Worm (Caenorhabditis elegans): Measurements from ENCODE around the gene C38C3.6.

Gene C38C3.6

ce11 chrV:1474486-1475125 is 16.8 kb downstream of the C38C3.6 start, which contains the start of the genes F53E2.2 and unc-60 (continued):
- TF ChIP-seq mab-9 (GFP tag; IDR thresholded peaks at IDR 0.05) (no peak; the same call in 1 of the 2 replicates), snpc-4 (tag; optimal IDR thresholded peaks at IDR 0.05) (no peak), nhr-85 (tag) (peak; percentile 74), hlh-17 (GFP tag; optimal IDR thresholded peaks at IDR 0.05; ENCODE audit: borderline replicate concordance) (no peak), dsc-1 (tag; optimal IDR thresholded peaks at IDR 0.05) (peak; percentile 46), zip-4 (GFP tag; optimal IDR thresholded peaks at IDR 0.05) (no peak), fkh-4 (tag; optimal IDR thresholded peaks at IDR 0.05; ENCODE audit: borderline replicate concordance) (no peak), alr-1 (tag; optimal IDR thresholded peaks at IDR 0.05; ENCODE audit: borderline replicate concordance) (no peak), blmp-1 (tag; optimal IDR thresholded peaks at IDR 0.05) (peak; percentile 49), ceh-8 (GFP tag; optimal IDR thresholded peaks at IDR 0.05) (no peak), aha-1 (tag; optimal IDR thresholded peaks at IDR 0.05) (no peak), swsn-7 (tag; optimal IDR thresholded peaks at IDR 0.05) (peak; percentile 60), mep-1 (tag; optimal IDR thresholded peaks at IDR 0.05) (peak; percentile 59), nhr-90 (tag; optimal IDR thresholded peaks at IDR 0.05; ENCODE audit: poor library complexity) (peak; percentile 25), xbp-1 (tag; optimal IDR thresholded peaks at IDR 0.05) (peak; percentile 44), grh-1 (GFP tag; IDR thresholded peaks at IDR 0.05) (no peak), mdl-1 (tag; optimal IDR thresholded peaks at IDR 0.05) (peak in 1 of 2 experiments; percentile 47), tbx-2 (tag; optimal IDR thresholded peaks at IDR 0.05) (peak; percentile 68), elt-3 (tag; optimal IDR thresholded peaks at IDR 0.05) (no peak), ceh-63 (GFP tag; optimal IDR thresholded peaks at IDR 0.05) (no peak), lin-15B (tag; optimal IDR thresholded peaks at IDR 0.05) (no peak), sup-37 (GFP tag; optimal IDR thresholded peaks at IDR 0.05) (no peak), efl-3 (GFP tag; optimal IDR thresholded peaks at IDR 0.05) (no peak), ces-1 (GFP tag; optimal IDR thresholded peaks at IDR 0.05) (no peak), egl-27 (tag; optimal IDR thresholded peaks at IDR 0.05) (peak; percentile 34 to 46), tlp-1 (tag; optimal IDR thresholded peaks at IDR 0.05) (no peak), nhr-12 (tag; optimal IDR thresholded peaks at IDR 0.05) (no peak), unc-62 (GFP tag; optimal IDR thresholded peaks at IDR 0.05) (no peak), nhr-84 (tag; optimal IDR thresholded peaks at IDR 0.05) (no peak), C16A3.4 (tag; optimal IDR thresholded peaks at IDR 0.05) (peak; percentile 35), lin-39 (tag; optimal IDR thresholded peaks at IDR 0.05) (no peak), sox-4 (tag; optimal IDR thresholded peaks at IDR 0.05) (no peak), nhr-11 (tag; optimal IDR thresholded peaks at IDR 0.05) (no peak), unc-98 (GFP tag; IDR thresholded peaks at IDR 0.05) (no peak), nhr-76 (tag; optimal IDR thresholded peaks at IDR 0.05) (no peak), F16B12.6 (tag; optimal IDR thresholded peaks at IDR 0.05) (no peak), isw-1 (GFP tag; IDR thresholded peaks at IDR 0.05) (peak; percentile 30; the same call in 1 of the 2 replicates)

- TF ChIP-seq mep-1 (tag; optimal IDR thresholded peaks at IDR 0.05) (peak; percentile 48), nhr-71 (tag; optimal IDR thresholded peaks at IDR 0.05) (peak; percentile 16), tlp-1 (tag; optimal IDR thresholded peaks at IDR 0.05) (no peak), lin-14 (GFP tag; optimal IDR thresholded peaks at IDR 0.05) (peak; percentile 71), unc-30 (tag; optimal IDR thresholded peaks at IDR 0.05) (no peak), dsc-1 (tag; optimal IDR thresholded peaks at IDR 0.05) (peak; percentile 36), nhr-85 (tag) (peak; percentile 73)
Measured at ce11 chrV:1472569-1472968, 18.8 kb downstream of the C38C3.6 start.

ce11 chrV:1471977-1472376 is 19.4 kb downstream of the C38C3.6 start:
- TF ChIP-seq xbp-1 (tag; optimal IDR thresholded peaks at IDR 0.05) (no peak), fkh-8 (tag; optimal IDR thresholded peaks at IDR 0.05) (no peak), fos-1 (tag; optimal IDR thresholded peaks at IDR 0.05) (no peak), lsy-2 (tag; optimal IDR thresholded peaks at IDR 0.05) (no peak), lin-39 (tag; optimal IDR thresholded peaks at IDR 0.05) (no peak), nhr-12 (tag; optimal IDR thresholded peaks at IDR 0.05) (no peak), lir-3 (tag; optimal IDR thresholded peaks at IDR 0.05; ENCODE audit: poor library complexity) (no peak), ceh-63 (GFP tag; optimal IDR thresholded peaks at IDR 0.05) (no peak), skn-1 (tag; optimal IDR thresholded peaks at IDR 0.05) (peak; percentile 10), zip-4 (GFP tag; optimal IDR thresholded peaks at IDR 0.05) (peak; percentile 58), tlp-1 (tag; optimal IDR thresholded peaks at IDR 0.05) (no peak), nhr-28 (tag; optimal IDR thresholded peaks at IDR 0.05) (no peak), C34B4.2 (tag; optimal IDR thresholded peaks at IDR 0.05) (no peak), unc-62 (GFP tag; optimal IDR thresholded peaks at IDR 0.05) (no peak), unc-130 (tag; optimal IDR thresholded peaks at IDR 0.05) (no peak)

Data from whole organism, L1 larva.